Fruit fly (Drosophila melanogaster) whole organism, prepupa: Measurements from ENCODE around the gene CG43155.

Experiments
- Blimp-1 ChIP-seq: fragments of 200-800 bp; sonication (Bioruptor generic); optimal IDR thresholded peaks from 3 replicates; lab custom pipeline; 2017; ENCODE audit warnings: missing biosample characterization, missing genetic modification characterization, mild to moderate bottlenecking, moderate library complexity, missing genetic modification reagents
- CG10669 ChIP-seq: fragments of 200-800 bp; sonication (Bioruptor generic); optimal IDR thresholded peaks from 3 replicates; lab custom pipeline; 2018; ENCODE audit warnings: missing biosample characterization, mild to moderate bottlenecking, missing genetic modification characterization, moderate library complexity
- CG11294 ChIP-seq: fragments of 200-800 bp; sonication (Bioruptor generic); IDR thresholded peaks from 2 replicates; pipeline ENCODE4 v1.3.6; 2022; ENCODE audit warnings: missing biosample characterization, missing genetic modification characterization
- CG11762 ChIP-seq: fragments of 200-800 bp; sonication (Bioruptor generic); optimal IDR thresholded peaks from 3 replicates; lab custom pipeline; 2016; ENCODE audit warnings: missing biosample characterization, missing genetic modification characterization; ENCODE audit not compliant: insufficient read depth
- CG15336 ChIP-seq: fragments of 200-800 bp; sonication (Bioruptor generic); IDR thresholded peaks from 2 replicates; pipeline ENCODE4 v1.3.6; 2022; ENCODE audit warnings: missing biosample characterization, missing genetic modification characterization
- CG31627 ChIP-seq: fragments of 200-800 bp; sonication (Bioruptor generic); optimal IDR thresholded peaks from 3 replicates; lab custom pipeline; 2016; ENCODE audit warnings: missing biosample characterization, missing genetic modification characterization
- CG34406 ChIP-seq: fragments of 200-800 bp; sonication (Bioruptor generic); optimal IDR thresholded peaks from 3 replicates; lab custom pipeline; 2016; ENCODE audit warnings: missing biosample characterization, missing genetic modification characterization
- CG4318 ChIP-seq: fragments of 200-800 bp; sonication (Bioruptor generic); optimal IDR thresholded peaks from 3 replicates; lab custom pipeline; 2017; ENCODE audit warnings: missing biosample characterization, mild to moderate bottlenecking, missing genetic modification characterization
- CG6276 ChIP-seq: fragments of 200-800 bp; sonication (Bioruptor generic); optimal IDR thresholded peaks from 2 replicates; lab custom pipeline; 2017; ENCODE audit warnings: missing biosample characterization, mild to moderate bottlenecking, missing genetic modification characterization
- CG6808 ChIP-seq: fragments of 200-800 bp; sonication (Bioruptor generic); optimal IDR thresholded peaks from 3 replicates; lab custom pipeline; 2017; ENCODE audit warnings: missing biosample characterization, missing genetic modification characterization, mild to moderate bottlenecking, moderate library complexity, missing genetic modification reagents
- CG6854 ChIP-seq: fragments of 200-800 bp; sonication (Bioruptor generic); optimal IDR thresholded peaks from 2 replicates; lab custom pipeline; 2017; ENCODE audit warnings: missing biosample characterization, mild to moderate bottlenecking, missing genetic modification characterization
- CG8632 ChIP-seq: fragments of 200-800 bp; sonication (Bioruptor generic); optimal IDR thresholded peaks from 3 replicates; lab custom pipeline; 2016; ENCODE audit warnings: missing biosample characterization, missing genetic modification characterization
- CG9139 ChIP-seq: fragments of 200-800 bp; sonication (Bioruptor generic); optimal IDR thresholded peaks from 3 replicates; lab custom pipeline; 2017; ENCODE audit warnings: missing biosample characterization, mild to moderate bottlenecking, missing genetic modification characterization
- Eip78C ChIP-seq: fragments of 200-800 bp; sonication (Bioruptor generic); peaks from one replicate; lab custom pipeline; 2016; ENCODE audit warnings: missing biosample characterization, missing genetic modification characterization
- Eip93F ChIP-seq: fragments of 200-800 bp; sonication (Bioruptor generic); optimal IDR thresholded peaks from 2 replicates; lab custom pipeline; 2016; ENCODE audit warnings: missing biosample characterization, mild to moderate bottlenecking, missing genetic modification characterization
- Hr38 ChIP-seq: sonication (Bioruptor generic); optimal IDR thresholded peaks from 2 replicates; lab custom pipeline; 2016; ENCODE audit warnings: missing biosample characterization, missing genetic modification characterization
- Hr4 ChIP-seq: fragments of 200-800 bp; sonication (Bioruptor generic); optimal IDR thresholded peaks from 3 replicates; lab custom pipeline; 2016; ENCODE audit warnings: missing biosample characterization, missing genetic modification characterization
- Lpt ChIP-seq: fragments of 200-800 bp; sonication (Bioruptor generic); optimal IDR thresholded peaks from 3 replicates; lab custom pipeline; 2016; ENCODE audit warnings: missing biosample characterization, missing genetic modification characterization
- OdsH ChIP-seq: fragments of 200-800 bp; sonication (Bioruptor generic); optimal IDR thresholded peaks from 3 replicates; lab custom pipeline; 2016; ENCODE audit warnings: missing biosample characterization, missing genetic modification characterization
- Smox ChIP-seq: fragments of 200-800 bp; sonication (Bioruptor generic); optimal IDR thresholded peaks from 3 replicates; lab custom pipeline; 2016; ENCODE audit warnings: missing biosample characterization, missing genetic modification characterization
- Sox14 ChIP-seq: fragments of 200-800 bp; sonication (Bioruptor generic); optimal IDR thresholded peaks from 3 replicates; lab custom pipeline; 2016; ENCODE audit warnings: missing biosample characterization, missing genetic modification characterization
- Sox15 ChIP-seq: fragments of 200-800 bp; sonication (Bioruptor generic); optimal IDR thresholded peaks from 3 replicates; lab custom pipeline; 2016; ENCODE audit warnings: missing biosample characterization, missing genetic modification characterization
- eg ChIP-seq: fragments of 200-800 bp; sonication (Bioruptor generic); IDR thresholded peaks from 3 replicates; pipeline ENCODE4 v1.3.6; 2022; ENCODE audit warnings: missing biosample characterization, missing genetic modification characterization
- fd85E ChIP-seq: fragments of 200-800 bp; sonication (Bioruptor generic); optimal IDR thresholded peaks from 3 replicates; lab custom pipeline; 2016; ENCODE audit warnings: missing biosample characterization, missing genetic modification characterization
- net ChIP-seq: fragments of 200-800 bp; sonication (Bioruptor generic); optimal IDR thresholded peaks from 3 replicates; lab custom pipeline; 2016; ENCODE audit warnings: missing biosample characterization, missing genetic modification characterization
- pdm3 ChIP-seq: fragments of 200-800 bp; sonication (Bioruptor generic); optimal IDR thresholded peaks from 3 replicates; lab custom pipeline; 2016; ENCODE audit warnings: missing biosample characterization, missing genetic modification characterization
- salr ChIP-seq, 2 experiments: fragments of 200-800 bp; sonication (Bioruptor generic); optimal IDR thresholded peaks; 3 replicates each; lab custom pipeline; 2016 to 2018; ENCODE audit warnings: missing biosample characterization in 2 of 2, missing genetic modification characterization in 2 of 2, mild to moderate bottlenecking in 1 of 2
- svp ChIP-seq: fragments of 200-800 bp; sonication (Bioruptor generic); peaks from one replicate; lab custom pipeline; 2016; ENCODE audit warnings: missing biosample characterization, missing genetic modification characterization
- topi ChIP-seq: fragments of 200-800 bp; sonication (Bioruptor generic); optimal IDR thresholded peaks from 3 replicates; lab custom pipeline; 2016; ENCODE audit warnings: missing biosample characterization, missing genetic modification characterization
- vri ChIP-seq: fragments of 200-800 bp; sonication (Bioruptor generic); optimal IDR thresholded peaks from 3 replicates; lab custom pipeline; 2016; ENCODE audit warnings: missing biosample characterization, mild to moderate bottlenecking, missing genetic modification characterization

The CG43155 gene

DNA sequence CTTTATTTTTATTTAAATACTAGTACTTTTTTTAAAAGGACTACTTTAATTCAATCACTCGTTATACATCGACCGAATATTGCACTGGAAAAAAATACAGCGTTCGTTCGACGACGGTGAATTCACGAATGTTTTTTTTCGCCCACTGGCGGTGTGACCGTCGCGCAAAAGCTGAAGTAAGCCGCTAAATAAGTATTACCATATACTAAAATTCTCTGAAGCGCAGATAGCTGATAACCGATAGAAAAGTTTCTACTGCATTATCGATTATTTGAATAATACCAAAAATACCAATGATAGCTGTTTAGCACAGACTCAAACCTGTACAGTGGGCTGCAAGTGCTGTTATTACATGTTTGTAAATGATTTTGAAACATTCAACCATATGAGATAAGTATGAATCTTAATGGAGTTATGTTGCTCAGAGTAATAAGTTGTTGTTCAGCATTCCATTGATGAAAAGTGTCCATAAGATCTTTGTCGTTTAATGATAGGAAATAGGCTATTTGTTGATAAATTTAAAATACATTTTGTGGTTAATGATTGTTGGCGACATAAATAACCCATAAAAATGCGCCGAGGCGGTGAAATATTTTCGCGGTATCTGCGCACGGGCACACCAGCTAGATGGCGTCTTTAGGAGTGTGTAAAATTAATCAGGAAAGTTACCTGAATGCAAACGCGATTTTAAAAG, 5.2 kb upstream of the CG43155 start, which contains the start of the genes Evi5 and HP5 (continued):
- TF ChIP-seq fd85E (GFP tag; lab: Kevin White, UChicago) (no peak), eg (GFP tag; lab: Robert Waterston, UW) (peak; percentile 72; the same call in 2 of the 3 replicates), salr (GFP tag; optimal IDR thresholded peaks at IDR 0.05; lab: Kevin White, UChicago) (peak in 1 of 2 experiments; percentile 11), Hr4 (peak; percentile 48), Eip78C (GFP tag; lab: Kevin White, UChicago) (peak; percentile 76), CG6854 (GFP tag; lab: Kevin White, UChicago) (peak; percentile 25), Sox14 (GFP tag; lab: Kevin White, UChicago) (peak; percentile 17)

DNA sequence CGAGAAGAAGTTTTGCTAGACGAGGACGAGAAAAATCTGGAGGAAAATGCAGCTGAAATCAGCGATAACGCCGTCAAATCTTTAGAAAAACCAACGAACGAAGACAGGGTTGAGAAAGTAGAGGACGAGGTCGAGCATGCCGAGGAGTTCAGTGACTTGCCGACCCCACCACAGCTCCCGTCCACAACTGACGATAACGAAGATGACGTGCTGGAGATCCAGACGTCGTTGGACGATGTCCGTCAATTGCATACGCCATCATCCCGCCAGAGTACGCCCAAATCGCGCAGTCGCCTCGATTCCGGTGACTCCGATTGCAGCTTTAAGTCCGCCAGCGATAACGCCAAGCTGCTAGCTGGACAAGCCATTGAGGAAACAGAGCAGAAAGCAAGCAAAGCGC, 2.4 kb upstream of the CG43155 start:
- TF ChIP-seq svp (peak; percentile 94), CG11294 (GFP tag; lab: Robert Waterston, UW) (no peak)

DNA sequence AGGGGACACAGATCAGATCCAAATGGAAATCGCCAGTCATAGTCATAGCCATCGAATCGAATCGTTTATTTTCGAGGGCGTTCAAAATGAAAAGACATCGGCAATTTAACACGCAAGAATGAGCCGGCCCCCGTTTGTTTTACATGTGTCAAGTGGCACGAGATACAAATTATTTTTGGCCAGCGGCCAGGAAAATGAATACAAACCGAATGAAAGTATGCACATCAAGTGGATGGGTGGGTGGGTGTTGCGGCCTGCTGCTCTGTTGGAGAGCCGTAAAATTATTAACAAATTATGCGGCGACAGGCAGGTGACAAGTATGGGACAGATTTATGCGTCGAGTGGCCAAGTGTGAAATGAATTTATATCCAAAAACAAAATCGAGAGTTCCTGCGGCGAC, 4.5 kb downstream of the CG43155 start:
- TF ChIP-seq vri (GFP tag; lab: Kevin White, UChicago) (no peak), CG11762 (GFP tag; lab: Kevin White, UChicago) (no peak), Eip93F (no peak), CG10669 (GFP tag; lab: Kevin White, UChicago) (no peak), net (no peak), topi (GFP tag; lab: Kevin White, UChicago) (no peak), CG9139 (GFP tag; lab: Kevin White, UChicago) (no peak), CG34406 (no peak), Lpt (GFP tag; lab: Kevin White, UChicago) (no peak), CG8632 (GFP tag; lab: Kevin White, UChicago) (no peak), CG31627 (no peak), CG11294 (GFP tag; lab: Robert Waterston, UW) (no peak), Sox14 (GFP tag; lab: Kevin White, UChicago) (no peak), pdm3 (GFP tag; lab: Kevin White, UChicago) (no peak)

DNA sequence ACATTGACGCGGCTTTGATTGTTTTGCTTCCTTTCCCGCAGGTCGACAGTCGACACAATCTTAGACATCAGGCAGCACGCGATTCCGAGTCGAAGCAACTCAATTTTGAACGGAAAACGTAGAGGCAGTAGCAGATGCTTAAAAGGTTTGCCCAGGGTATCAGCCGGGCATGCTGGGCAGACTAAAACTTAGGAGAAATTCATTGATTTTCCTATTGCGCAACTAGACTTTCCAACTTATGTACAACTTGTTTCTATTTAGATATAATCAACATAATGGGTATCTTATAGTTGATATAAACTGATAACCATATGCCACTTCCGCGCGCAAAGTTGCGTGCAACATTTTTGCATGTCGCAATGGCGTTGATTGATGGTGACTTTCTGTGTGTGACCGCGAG, 7.2 kb downstream of the CG43155 start:
- no peak for TF ChIP-seq CG4318
- no peak for TF ChIP-seq Hr38
- 0 out of 2 replicates have a peak, but pooled peaks have one; percentile 30 for TF ChIP-seq CG15336 (GFP tag; lab: Robert Waterston, UW)

DNA sequence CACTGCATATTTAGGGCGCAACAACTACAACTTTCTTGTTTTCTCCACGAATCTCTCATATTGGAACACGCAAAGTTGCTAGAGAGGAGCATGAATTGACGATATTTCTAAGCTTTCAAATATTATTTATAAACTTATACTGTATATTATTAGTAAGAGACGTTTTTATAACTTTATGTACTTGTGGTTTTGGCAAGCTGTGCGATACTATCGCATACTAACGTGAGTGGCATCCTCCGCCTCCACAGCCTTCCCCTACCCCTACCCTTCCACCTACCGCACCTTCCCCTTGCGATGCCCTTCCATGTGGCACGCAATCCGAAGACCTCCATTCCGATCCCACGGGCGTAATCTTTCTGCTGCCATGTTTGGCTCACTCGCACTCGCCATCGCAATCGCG, 8.7 kb downstream of the CG43155 start:
- TF ChIP-seq Smox (GFP tag; lab: Kevin White, UChicago): no peak
- no peak for TF ChIP-seq OdsH
- TF ChIP-seq Sox15 (GFP tag; lab: Kevin White, UChicago): no peak

DNA sequence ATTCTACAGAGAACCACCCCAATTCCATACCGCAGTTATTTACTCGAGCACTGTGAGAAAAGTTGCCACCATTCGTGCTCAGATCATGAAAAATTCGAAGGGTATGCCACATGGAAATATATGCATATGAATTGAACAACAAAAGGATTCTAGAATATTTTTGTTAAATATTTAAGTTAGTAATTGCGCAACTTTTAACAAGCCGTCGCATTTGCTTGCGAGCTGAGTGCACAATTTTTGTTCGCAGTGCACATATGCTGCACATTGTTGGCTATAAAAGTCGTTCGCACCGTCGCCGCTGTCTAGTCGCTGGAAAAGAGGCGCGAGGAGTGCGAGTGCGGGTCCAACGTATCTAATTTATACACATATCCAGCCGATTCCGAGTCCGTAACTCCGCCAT, 17.2 kb downstream of the CG43155 start, which contains the start of gene Cyp4g15:
Cyp4g15 (plus strand) TSS at position 301 of the 400 bp plus-strand sequence.
- TF ChIP-seq Eip78C (GFP tag; lab: Kevin White, UChicago) (peak; percentile 24), CG6808 (GFP tag; lab: Kevin White, UChicago) (no peak), Hr4 (peak; percentile 5)
- TF ChIP-seq, all 60 proteins: peak for 2

DNA sequence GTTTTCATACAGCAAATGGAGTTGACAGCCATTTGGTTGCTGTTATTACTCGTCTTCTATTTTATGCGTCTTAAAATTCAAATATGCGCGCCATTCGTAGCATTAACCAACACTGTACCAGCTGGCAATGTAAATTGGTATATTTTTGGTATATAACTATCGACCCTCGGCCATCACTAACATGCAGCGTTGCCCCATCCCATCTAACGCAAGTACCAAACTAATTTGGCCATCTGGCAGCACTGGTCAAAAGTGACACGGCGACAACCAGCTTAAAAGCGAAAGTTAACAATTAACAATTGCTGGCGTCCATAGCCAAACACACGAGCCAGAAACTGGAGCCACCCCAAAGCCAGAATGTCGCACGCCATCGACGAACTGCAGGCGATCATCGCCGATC, 23.7 kb downstream of the CG43155 start, which contains the start of gene Uba5:
Uba5 (plus strand) TSS at position 222 of the 400 bp plus-strand sequence.
- peak; percentile 98 for TF ChIP-seq Blimp-1
- no peak for TF ChIP-seq CG6276 (GFP tag; lab: Kevin White, UChicago)
- TF ChIP-seq Eip78C (GFP tag; lab: Kevin White, UChicago): peak; percentile 22
